Worm (Caenorhabditis elegans) whole organism, L4 larva: Measurements from ENCODE around the gene F21C10.9.

Experiments
- F26F4.8 ChIP-seq: fragments of 200-800 bp; sonication (Bioruptor generic); conservative IDR thresholded peaks from 2 replicates; pipeline ENCODE4 v1.3.6; 2022; ENCODE audit warnings: missing genetic modification characterization, missing compliant biosample characterization
- F49E8.2 ChIP-seq: sonication (generic microtip); optimal IDR thresholded peaks from 2 replicates; lab custom pipeline; 2016; ENCODE audit warnings: missing compliant biosample characterization, mild to moderate bottlenecking, missing genetic modification characterization, borderline replicate concordance
- Y48G9A.11 ChIP-seq: fragments of 200-800 bp; sonication (Bioruptor generic); IDR thresholded peaks from 2 replicates; pipeline ENCODE4 v1.3.6; 2022; ENCODE audit warnings: missing genetic modification reagents, missing genetic modification characterization, missing compliant biosample characterization
- Y5F2A.4 ChIP-seq: fragments of 200-800 bp; sonication (Bioruptor generic); optimal IDR thresholded peaks from 2 replicates; lab custom pipeline; 2018; ENCODE audit warnings: mild to moderate bottlenecking, missing genetic modification characterization, missing compliant biosample characterization
- Y75B8A.6 ChIP-seq: fragments of 200-800 bp; sonication (Bioruptor generic); IDR thresholded peaks from 2 replicates; pipeline ENCODE4 v1.3.6; 2022; ENCODE audit warnings: missing genetic modification reagents, missing genetic modification characterization, missing compliant biosample characterization
- ZK546.5 ChIP-seq, 2 experiments: sonication (generic microtip); optimal IDR thresholded peaks; 2 replicates each; lab custom pipeline; 2017; ENCODE audit warnings: missing biosample characterization in 2 of 2, missing genetic modification characterization in 2 of 2
- ama-1 ChIP-seq: fragments of 150-350 bp; optimal IDR thresholded peaks from 2 replicates; lab custom pipeline; 2014; ENCODE audit warnings: inconsistent platforms, mixed read lengths
- arid-1 ChIP-seq: fragments of 200-800 bp; sonication (Bioruptor generic); conservative IDR thresholded peaks from 2 replicates; pipeline ENCODE4 v1.3.6; 2022; ENCODE audit warnings: missing genetic modification reagents, missing genetic modification characterization, missing compliant biosample characterization
- ceh-20 ChIP-seq: fragments of 200-800 bp; sonication (Bioruptor generic); IDR thresholded peaks from 2 replicates; pipeline ENCODE4 v1.3.6; 2022; ENCODE audit warnings: missing genetic modification reagents, missing genetic modification characterization, missing compliant biosample characterization
- ceh-28 ChIP-seq: fragments of 150-350 bp; optimal IDR thresholded peaks from 2 replicates; lab custom pipeline; 2014; ENCODE audit warnings: missing biosample characterization, missing genetic modification reagents, missing genetic modification characterization
- ceh-32 ChIP-seq: sonication (generic microtip); optimal IDR thresholded peaks from 2 replicates; lab custom pipeline; 2016; ENCODE audit warnings: mild to moderate bottlenecking, missing genetic modification characterization, missing compliant biosample characterization; ENCODE audit not compliant: poor library complexity
- ceh-44 ChIP-seq: fragments of 200-800 bp; sonication (Bioruptor generic); IDR thresholded peaks from 2 replicates; pipeline ENCODE4 v1.3.6; 2022; ENCODE audit warnings: missing genetic modification reagents, missing genetic modification characterization, missing compliant biosample characterization
- ceh-62 ChIP-seq: sonication (generic microtip); optimal IDR thresholded peaks from 2 replicates; lab custom pipeline; 2017; ENCODE audit warnings: missing biosample characterization, missing genetic modification characterization
- ces-1 ChIP-seq: fragments of 150-350 bp; sonication (generic microtip); optimal IDR thresholded peaks from 4 replicates; lab custom pipeline; 2014; ENCODE audit warnings: missing biosample characterization, missing genetic modification reagents, missing genetic modification characterization
- ctbp-1 ChIP-seq: fragments of 200-800 bp; sonication (Bioruptor generic); IDR thresholded peaks from 2 replicates; pipeline ENCODE4 v1.3.6; 2022; ENCODE audit warnings: missing genetic modification reagents, missing genetic modification characterization, missing compliant biosample characterization
- daf-12 ChIP-seq: fragments of 150-350 bp; optimal IDR thresholded peaks from 2 replicates; lab custom pipeline; 2014; ENCODE audit warnings: missing biosample characterization, missing genetic modification reagents, missing genetic modification characterization
- daf-16 ChIP-seq, 3 experiments: sonication (generic microtip); optimal IDR thresholded peaks; 2 replicates each; lab custom pipeline; 2016 to 2017; ENCODE audit warnings: missing genetic modification characterization in 3 of 3, missing genetic modification reagents in 3 of 3, mild to moderate bottlenecking in 2 of 3, missing compliant biosample characterization in 2 of 3, missing biosample characterization in 1 of 3, moderate library complexity in 1 of 3
- daf-8 ChIP-seq: fragments of 200-800 bp; sonication (Bioruptor generic); IDR thresholded peaks from 2 replicates; pipeline ENCODE4 v1.3.6; 2022; ENCODE audit warnings: missing genetic modification characterization, missing compliant biosample characterization
- egl-27 ChIP-seq: sonication (generic microtip); optimal IDR thresholded peaks from 3 replicates; lab custom pipeline; 2017; ENCODE audit warnings: missing biosample characterization, missing genetic modification reagents, missing genetic modification characterization
- egl-43 ChIP-seq: fragments of 200-800 bp; sonication (Bioruptor generic); IDR thresholded peaks from 2 replicates; pipeline ENCODE4 v1.3.6; 2022; ENCODE audit warnings: missing genetic modification reagents, missing genetic modification characterization, missing compliant biosample characterization
- fkh-10 ChIP-seq: fragments of 150-350 bp; optimal IDR thresholded peaks from 2 replicates; lab custom pipeline; 2014; ENCODE audit warnings: missing biosample characterization, missing genetic modification reagents, missing genetic modification characterization
- gei-8 ChIP-seq: fragments of 200-800 bp; sonication (Bioruptor generic); optimal IDR thresholded peaks from 2 replicates; lab custom pipeline; 2018; ENCODE audit warnings: mild to moderate bottlenecking, missing genetic modification characterization, missing compliant biosample characterization
- hlh-11 ChIP-seq: fragments of 200-800 bp; sonication (Bioruptor generic); optimal IDR thresholded peaks from 2 replicates; lab custom pipeline; 2018; ENCODE audit warnings: mild to moderate bottlenecking, missing genetic modification characterization, missing compliant biosample characterization
- hlh-30 ChIP-seq: sonication (generic microtip); optimal IDR thresholded peaks from 2 replicates; lab custom pipeline; 2017; ENCODE audit warnings: antibody characterized with exemption, mild to moderate bottlenecking, missing genetic modification characterization, missing compliant biosample characterization; ENCODE audit not compliant: insufficient read depth
- hmg-1.1 ChIP-seq: fragments of 200-800 bp; sonication (Bioruptor generic); IDR thresholded peaks from 2 replicates; pipeline ENCODE4 v1.3.6; 2022; ENCODE audit warnings: missing genetic modification reagents, missing genetic modification characterization, missing compliant biosample characterization
- lin-29 ChIP-seq: fragments of 200-800 bp; sonication (Bioruptor generic); IDR thresholded peaks from 2 replicates; pipeline ENCODE4 v1.3.6; 2022; ENCODE audit warnings: missing genetic modification reagents, missing genetic modification characterization, missing compliant biosample characterization
- lin-39 ChIP-seq: fragments of 150-350 bp; optimal IDR thresholded peaks from 2 replicates; lab custom pipeline; 2014; ENCODE audit warnings: missing biosample characterization, missing genetic modification reagents, missing genetic modification characterization
- lsy-2 ChIP-seq, 2 experiments: fragments of 150-350 bp in 1 of 2; sonication (generic microtip) in 1 of 2; optimal IDR thresholded peaks; 2 replicates each; lab custom pipeline; 2014 to 2017; ENCODE audit warnings: missing biosample characterization in 2 of 2, missing genetic modification characterization in 2 of 2
- mep-1 ChIP-seq: fragments of 150-350 bp; sonication (generic microtip); optimal IDR thresholded peaks from 3 replicates; lab custom pipeline; 2014; ENCODE audit warnings: missing biosample characterization, missing genetic modification characterization
- mxl-3 ChIP-seq: fragments of 200-800 bp; sonication (Bioruptor generic); optimal IDR thresholded peaks from 2 replicates; lab custom pipeline; 2018; ENCODE audit warnings: mild to moderate bottlenecking, missing genetic modification characterization, missing compliant biosample characterization
- nhr-10 ChIP-seq: fragments of 150-350 bp; optimal IDR thresholded peaks from 2 replicates; lab custom pipeline; 2014; ENCODE audit warnings: missing biosample characterization, missing genetic modification characterization
- nhr-11 ChIP-seq: fragments of 150-350 bp; optimal IDR thresholded peaks from 2 replicates; lab custom pipeline; 2014; ENCODE audit warnings: missing biosample characterization, missing genetic modification characterization
- nhr-237 ChIP-seq: sonication (generic microtip); optimal IDR thresholded peaks from 2 replicates; lab custom pipeline; 2017; ENCODE audit warnings: missing biosample characterization, missing genetic modification characterization
- nhr-25 ChIP-seq: sonication (generic microtip); optimal IDR thresholded peaks from 2 replicates; lab custom pipeline; 2017; ENCODE audit warnings: missing genetic modification characterization, mild to moderate bottlenecking, missing compliant biosample characterization, antibody characterized with exemption, moderate library complexity, borderline replicate concordance; ENCODE audit not compliant: insufficient read depth
- nhr-28 ChIP-seq: fragments of 150-350 bp; optimal IDR thresholded peaks from 2 replicates; lab custom pipeline; 2014; ENCODE audit warnings: missing biosample characterization, missing genetic modification characterization
- nhr-77 ChIP-seq: fragments of 150-350 bp; optimal IDR thresholded peaks from 2 replicates; lab custom pipeline; 2014; ENCODE audit warnings: missing biosample characterization, missing genetic modification characterization
- php-3 ChIP-seq: fragments of 200-800 bp; sonication (Bioruptor generic); IDR thresholded peaks from 2 replicates; pipeline ENCODE4 v1.3.6; 2022; ENCODE audit warnings: missing genetic modification reagents, missing genetic modification characterization, missing compliant biosample characterization
- rbr-2 ChIP-seq: sonication (generic microtip); optimal IDR thresholded peaks from 2 replicates; lab custom pipeline; 2016; ENCODE audit warnings: missing genotype, missing genetic modification characterization, missing compliant biosample characterization
- saeg-2 ChIP-seq: fragments of 200-800 bp; sonication (Bioruptor generic); IDR thresholded peaks from 2 replicates; pipeline ENCODE4 v1.3.6; 2022; ENCODE audit warnings: missing genetic modification reagents, missing genetic modification characterization, missing compliant biosample characterization
- sdz-12 ChIP-seq: fragments of 200-800 bp; sonication (Bioruptor generic); optimal IDR thresholded peaks from 2 replicates; lab custom pipeline; 2018; ENCODE audit warnings: mild to moderate bottlenecking, missing genetic modification characterization, missing compliant biosample characterization
- set-16 ChIP-seq: fragments of 200-800 bp; sonication (Bioruptor generic); IDR thresholded peaks from 2 replicates; pipeline ENCODE4 v1.3.6; 2022; ENCODE audit warnings: missing genetic modification reagents, missing genetic modification characterization, missing compliant biosample characterization
- snpc-4 ChIP-seq: fragments of 150-350 bp; optimal IDR thresholded peaks from 2 replicates; lab custom pipeline; 2014; ENCODE audit warnings: missing biosample characterization, missing genetic modification characterization
- tag-97 ChIP-seq: fragments of 200-800 bp; sonication (Bioruptor generic); IDR thresholded peaks from 2 replicates; pipeline ENCODE4 v1.3.6; 2022; ENCODE audit warnings: missing genetic modification characterization, missing compliant biosample characterization
- tra-1 ChIP-seq: fragments of 200-800 bp; sonication (Bioruptor generic); IDR thresholded peaks from 2 replicates; pipeline ENCODE4 v1.3.6; 2022; ENCODE audit warnings: missing genetic modification reagents, missing genetic modification characterization, missing compliant biosample characterization
- vab-7 ChIP-seq: fragments of 200-800 bp; sonication (Bioruptor generic); IDR thresholded peaks from 2 replicates; pipeline ENCODE4 v1.3.6; 2022; ENCODE audit warnings: missing genetic modification reagents, missing genetic modification characterization, missing compliant biosample characterization
- zfp-3 ChIP-seq: fragments of 200-800 bp; sonication (Bioruptor generic); conservative IDR thresholded peaks from 2 replicates; pipeline ENCODE4 v1.3.6; 2022; ENCODE audit warnings: missing genetic modification reagents, missing genetic modification characterization, missing compliant biosample characterization
- zip-2 ChIP-seq: fragments of 150-350 bp; optimal IDR thresholded peaks from 2 replicates; lab custom pipeline; 2014; ENCODE audit warnings: missing biosample characterization, missing genetic modification characterization

F21C10.9 gene

ce11 chrV:9096674-9097073 is 1.8 kb downstream of the F21C10.9 start:
- TF ChIP-seq egl-27 (tag; lab: Kevin White, UChicago) = no peak
- TF ChIP-seq hlh-11 = no peak
- peak; percentile 52 for TF ChIP-seq hlh-30 (tag; lab: Kevin White, UChicago)
- peak; percentile 27 for TF ChIP-seq ama-1 (lab: Kevin White, UChicago)
- peak; percentile 7 for TF ChIP-seq mxl-3 (GFP tag; lab: Kevin White, UChicago)

- TF ChIP-seq hmg-1.1 = peak; percentile 63
- no peak for TF ChIP-seq ceh-32 (tag; lab: Kevin White, UChicago)
- no peak for TF ChIP-seq ama-1 (lab: Kevin White, UChicago)
- peak; percentile 94 for TF ChIP-seq tra-1 (GFP tag; lab: Robert Waterston, UW)
- TF ChIP-seq nhr-237 (tag; lab: Kevin White, UChicago) = no peak
- TF ChIP-seq mep-1 (tag; lab: Kevin White, UChicago) = peak; percentile 91
- TF ChIP-seq ceh-44 (GFP tag; lab: Robert Waterston, UW) = no peak
- TF ChIP-seq F26F4.8 (GFP tag; lab: Robert Waterston, UW) = no peak
- peak; percentile 55 to 81 for TF ChIP-seq lsy-2 (tag; optimal IDR thresholded peaks at IDR 0.05; lab: Kevin White, UChicago)
- no peak for TF ChIP-seq egl-43 (GFP tag; lab: Robert Waterston, UW)
- peak; percentile 86 for TF ChIP-seq php-3
- peak; percentile 59 for TF ChIP-seq set-16
- TF ChIP-seq vab-7 (GFP tag; lab: Robert Waterston, UW) = no peak
- TF ChIP-seq zfp-3 (GFP tag; lab: Robert Waterston, UW) = peak; percentile 40; the same call in 1 of the 2 replicates
- TF ChIP-seq ceh-28 = no peak
- TF ChIP-seq egl-27 (tag; lab: Kevin White, UChicago) = no peak
- TF ChIP-seq ZK546.5 (tag; optimal IDR thresholded peaks at IDR 0.05; lab: Kevin White, UChicago) = no peak
- no peak for TF ChIP-seq Y5F2A.4 (GFP tag; lab: Kevin White, UChicago)
- no peak for TF ChIP-seq tag-97
- TF ChIP-seq sdz-12 (GFP tag; lab: Kevin White, UChicago) = no peak
- TF ChIP-seq arid-1 = 0 out of 2 replicates have a peak, but pooled peaks have one; percentile 8
- no peak for TF ChIP-seq daf-12 (tag; lab: Kevin White, UChicago)
- TF ChIP-seq Y75B8A.6 (GFP tag; lab: Robert Waterston, UW) = no peak
- no peak for TF ChIP-seq lin-39 (tag; lab: Kevin White, UChicago)
- peak; percentile 92 for TF ChIP-seq ceh-20 (GFP tag; lab: Robert Waterston, UW)
- no peak for TF ChIP-seq snpc-4
- TF ChIP-seq daf-16 (GFP tag; optimal IDR thresholded peaks at IDR 0.05; lab: Kevin White, UChicago) = peak; percentile 61 to 92
- TF ChIP-seq daf-16 (tag; optimal IDR thresholded peaks at IDR 0.05; lab: Kevin White, UChicago) = peak; percentile 91
- TF ChIP-seq nhr-11 (tag; lab: Kevin White, UChicago) = peak; percentile 87
- TF ChIP-seq gei-8 = peak; percentile 98
- peak; percentile 66 for TF ChIP-seq rbr-2 (tag; lab: Kevin White, UChicago)
- no peak for TF ChIP-seq Y48G9A.11 (GFP tag; lab: Robert Waterston, UW)
- TF ChIP-seq ces-1 (GFP tag; lab: Kevin White, UChicago) = no peak
- TF ChIP-seq fkh-10 (GFP tag; lab: Kevin White, UChicago) = no peak
- peak; percentile 59 for TF ChIP-seq nhr-25 (tag; lab: Kevin White, UChicago)
- peak; percentile 98 for TF ChIP-seq nhr-28 (tag; lab: Kevin White, UChicago)
- peak; percentile 99 for TF ChIP-seq hlh-11
- peak; percentile 85 for TF ChIP-seq nhr-10
- peak; percentile 87 for TF ChIP-seq nhr-77
- TF ChIP-seq saeg-2 (GFP tag; lab: Robert Waterston, UW) = peak; percentile 94
- no peak for TF ChIP-seq daf-8 (GFP tag; lab: Robert Waterston, UW)
- TF ChIP-seq ctbp-1 (GFP tag; lab: Robert Waterston, UW) = peak; percentile 59; the same call in 1 of the 2 replicates
- 0 out of 2 replicates have a peak, but pooled peaks have one; percentile 55 for TF ChIP-seq lin-29
- TF ChIP-seq F49E8.2 (tag; lab: Kevin White, UChicago) = no peak
- TF ChIP-seq zip-2 (tag; lab: Kevin White, UChicago) = peak; percentile 31
- TF ChIP-seq ceh-62 (tag; lab: Kevin White, UChicago) = no peak
These were observed 2.7 kb downstream of the F21C10.9 start, which contains the start of gene F21C10.10 for ce11 chrV:9095613-9096317. F21C10.10 (plus strand) TSS chrV:9096267.
